Worm (Caenorhabditis elegans) whole organism, late embryonic: ENCODE data around the gene cyp-31A3.
A peak's percentile ranks its signal among the peaks of the same experiment; 100 is the strongest.
"Not testable (repeated sequence)": the region's sequence is repeated elsewhere in the genome, so short reads cannot be mapped to it uniquely, and the experiment has no call there.

Experiments
- ceh-18 ChIP-seq: sonication (generic microtip); optimal IDR thresholded peaks from 2 replicates; lab custom pipeline; 2016; ENCODE audit warnings: missing genetic modification characterization, missing compliant biosample characterization
- ceh-9 ChIP-seq: sonication (generic microtip); optimal IDR thresholded peaks from 2 replicates; lab custom pipeline; 2016; ENCODE audit warnings: mild to moderate bottlenecking, missing genetic modification characterization, inconsistent platforms, missing compliant biosample characterization
- elt-2 ChIP-seq: sonication (generic microtip); optimal IDR thresholded peaks from 2 replicates; lab custom pipeline; 2016; ENCODE audit warnings: missing genetic modification reagents, missing genetic modification characterization, missing compliant biosample characterization
- ets-4 ChIP-seq: sonication (generic microtip); optimal IDR thresholded peaks from 2 replicates; lab custom pipeline; 2016; ENCODE audit warnings: missing genetic modification characterization, missing compliant biosample characterization
- hlh-6 ChIP-seq: sonication (generic microtip); optimal IDR thresholded peaks from 2 replicates; lab custom pipeline; 2016; ENCODE audit warnings: missing genotype, missing genetic modification characterization, missing compliant biosample characterization

- TF ChIP-seq ceh-9, hlh-6 (tag; lab: Kevin White, UChicago): not testable (repeated sequence)
- peak; percentile 37 for TF ChIP-seq elt-2
- TF ChIP-seq ceh-18 (tag; lab: Kevin White, UChicago): peak; percentile 64
- peak; percentile 21 for TF ChIP-seq ets-4 (tag; lab: Kevin White, UChicago)
Measured at ce11 chrIV:4727935-4728334, 32.9 kb upstream of the cyp-31A3 start.
